Fruit fly (Drosophila melanogaster) whole organism, embryonic: ENCODE data around the gene CG9300.

Experiments
- Awh ChIP-seq: fragments of 200-800 bp; sonication (Bioruptor generic); IDR thresholded peaks from 2 replicates; pipeline ENCODE4, ENCODE4 v1.3.6; 2022; ENCODE audit warnings: missing biosample characterization, missing genetic modification characterization
- B-H2 ChIP-seq: fragments of 200-800 bp; sonication (Bioruptor generic); optimal IDR thresholded peaks from 2 replicates; lab custom pipeline; 2018; ENCODE audit warnings: missing biosample characterization, mild to moderate bottlenecking, missing genetic modification characterization
- BEAF-32 ChIP-seq: fragments of 200-800 bp; sonication (Bioruptor generic); optimal IDR thresholded peaks from 3 replicates; lab custom pipeline; 2017; ENCODE audit warnings: missing biosample characterization, missing genetic modification characterization, mild to moderate bottlenecking, moderate library complexity, missing genetic modification reagents
- Blimp-1 ChIP-seq: fragments of 200-800 bp; sonication (Bioruptor generic); optimal IDR thresholded peaks from 3 replicates; lab custom pipeline; 2018; ENCODE audit warnings: missing biosample characterization, missing genetic modification characterization, mild to moderate bottlenecking, moderate library complexity, missing genetic modification reagents
- BtbVII ChIP-seq: fragments of 200-800 bp; sonication (Bioruptor generic); optimal IDR thresholded peaks from 3 replicates; lab custom pipeline; 2017; ENCODE audit warnings: missing biosample characterization, mild to moderate bottlenecking, missing genetic modification characterization
- Bteb2 ChIP-seq: fragments of 200-800 bp; sonication (Bioruptor generic); optimal IDR thresholded peaks from 2 replicates; lab custom pipeline; 2016; ENCODE audit warnings: missing biosample characterization, missing genetic modification characterization
- CG10267 ChIP-seq: fragments of 200-800 bp; sonication (Bioruptor generic); optimal IDR thresholded peaks from 2 replicates; lab custom pipeline; 2018; ENCODE audit warnings: missing biosample characterization, mild to moderate bottlenecking, missing genetic modification characterization, moderate library complexity
- CG10321 ChIP-seq: fragments of 200-800 bp; sonication (Bioruptor generic); IDR thresholded peaks from 2 replicates; pipeline ENCODE4 v1.3.6; 2022; ENCODE audit warnings: missing biosample characterization, missing genetic modification characterization
- CG11723 ChIP-seq: fragments of 200-800 bp; sonication (Bioruptor generic); optimal IDR thresholded peaks from 2 replicates; lab custom pipeline; 2017; ENCODE audit warnings: missing biosample characterization, mild to moderate bottlenecking, missing genetic modification characterization
- CG12769 ChIP-seq: fragments of 200-800 bp; sonication (Bioruptor generic); optimal IDR thresholded peaks from 2 replicates; lab custom pipeline; 2019; ENCODE audit warnings: missing biosample characterization, mild to moderate bottlenecking, missing genetic modification characterization, moderate library complexity
- CG12942 ChIP-seq: fragments of 200-800 bp; sonication (Bioruptor generic); optimal IDR thresholded peaks from 3 replicates; lab custom pipeline; 2016; ENCODE audit warnings: missing biosample characterization, missing genetic modification characterization
- CG13624 ChIP-seq: fragments of 200-800 bp; sonication (Bioruptor generic); optimal IDR thresholded peaks from 2 replicates; lab custom pipeline; 2016; ENCODE audit warnings: missing biosample characterization, missing genetic modification characterization
- CG14667 ChIP-seq: fragments of 200-800 bp; sonication (Bioruptor generic); IDR thresholded peaks from 2 replicates; pipeline ENCODE4 v1.3.6; 2022; ENCODE audit warnings: missing biosample characterization, missing genetic modification characterization
- CG1647 ChIP-seq: fragments of 200-800 bp; sonication (Bioruptor generic); optimal IDR thresholded peaks from 3 replicates; lab custom pipeline; 2016; ENCODE audit warnings: missing biosample characterization, missing genetic modification characterization
- CG17328 ChIP-seq: fragments of 200-800 bp; sonication (Bioruptor generic); IDR thresholded peaks from 2 replicates; pipeline ENCODE4 v1.3.6; 2022; ENCODE audit warnings: missing biosample characterization, missing genetic modification characterization
- CG2199 ChIP-seq: fragments of 200-800 bp; sonication (Bioruptor generic); IDR thresholded peaks from 3 replicates; pipeline ENCODE4 v1.3.6; 2022; ENCODE audit warnings: missing biosample characterization, missing genetic modification characterization
- CG3281 ChIP-seq: fragments of 200-800 bp; sonication (Bioruptor generic); optimal IDR thresholded peaks from 3 replicates; lab custom pipeline; 2017; ENCODE audit warnings: missing biosample characterization, mild to moderate bottlenecking, missing genetic modification characterization
- CG6175 ChIP-seq: fragments of 200-800 bp; sonication (Bioruptor generic); IDR thresholded peaks from 3 replicates; pipeline ENCODE4 v1.3.6; 2022; ENCODE audit warnings: missing biosample characterization, missing genetic modification characterization
- CG7745 ChIP-seq: fragments of 200-800 bp; sonication (Bioruptor generic); optimal IDR thresholded peaks from 2 replicates; lab custom pipeline; 2018; ENCODE audit warnings: missing biosample characterization, mild to moderate bottlenecking, missing genetic modification characterization, moderate library complexity
- CG8089 ChIP-seq: fragments of 200-800 bp; sonication (Bioruptor generic); optimal IDR thresholded peaks from 3 replicates; lab custom pipeline; 2016; ENCODE audit warnings: missing biosample characterization, missing genetic modification characterization
- CG8765 ChIP-seq: fragments of 200-800 bp; sonication (Bioruptor generic); IDR thresholded peaks from 2 replicates; pipeline ENCODE4 v1.3.6; 2022; ENCODE audit warnings: missing biosample characterization, missing genetic modification characterization
- Doc2 ChIP-seq: fragments of 200-800 bp; sonication (Bioruptor generic); IDR thresholded peaks from 2 replicates; pipeline ENCODE4 v1.3.6; 2022; ENCODE audit warnings: missing biosample characterization, missing genetic modification characterization
- Doc3 ChIP-seq: fragments of 200-800 bp; sonication (Bioruptor generic); IDR thresholded peaks from 3 replicates; pipeline ENCODE4 v1.3.6; 2022; ENCODE audit warnings: missing biosample characterization, missing genetic modification characterization; ENCODE audit not compliant: partially characterized antibody
- Eip74EF ChIP-seq, 2 experiments: fragments of 200-800 bp in 1 of 2; fragments of >200 bp in 1 of 2; sonication (Bioruptor generic) in 1 of 2; optimal IDR thresholded peaks; 2 replicates each; lab custom pipeline; 2017 to 2019; ENCODE audit warnings: missing biosample characterization in 2 of 2, missing genetic modification characterization in 2 of 2, mild to moderate bottlenecking in 1 of 2, moderate library complexity in 1 of 2
- Ets65A ChIP-seq: fragments of 200-800 bp; sonication (Bioruptor generic); peaks from one replicate; lab custom pipeline; 2016; ENCODE audit warnings: missing biosample characterization, missing genetic modification characterization
- Hr78 ChIP-seq, 2 experiments: fragments of 200-800 bp in 1 of 2; fragments of >200 bp in 1 of 2; sonication (Bioruptor generic) in 1 of 2; optimal IDR thresholded peaks; 2 replicates each; lab custom pipeline; 2017 to 2019; ENCODE audit warnings: missing biosample characterization in 2 of 2, missing genetic modification characterization in 2 of 2, mild to moderate bottlenecking in 1 of 2, moderate library complexity in 1 of 2
- Kr ChIP-seq: fragments of 200-800 bp; sonication (Bioruptor generic); optimal IDR thresholded peaks from 2 replicates; lab custom pipeline; 2017; ENCODE audit warnings: missing biosample characterization, mild to moderate bottlenecking, missing genetic modification characterization
- Mes4 ChIP-seq: fragments of 200-800 bp; sonication (Bioruptor generic); optimal IDR thresholded peaks from 2 replicates; lab custom pipeline; 2016; ENCODE audit warnings: missing biosample characterization, missing genetic modification characterization
- Nf-YA ChIP-seq: fragments of 200-800 bp; sonication (Bioruptor generic); IDR thresholded peaks from 2 replicates; pipeline ENCODE4 v1.3.6; 2022; ENCODE audit warnings: missing biosample characterization, missing genetic modification characterization
- Ravus ChIP-seq: fragments of 200-800 bp; sonication (Bioruptor generic); IDR thresholded peaks from 2 replicates; pipeline ENCODE4 v1.3.6; 2022; ENCODE audit warnings: missing biosample characterization, missing genetic modification characterization
- Taf1 ChIP-seq: fragments of 200-800 bp; sonication (Bioruptor generic); IDR thresholded peaks from 2 replicates; pipeline ENCODE4 v1.3.6; 2022; ENCODE audit warnings: missing biosample characterization, missing genetic modification characterization
- bigmax ChIP-seq: fragments of 200-800 bp; sonication (Bioruptor generic); optimal IDR thresholded peaks from 2 replicates; lab custom pipeline; 2018; ENCODE audit warnings: missing biosample characterization, mild to moderate bottlenecking, missing genetic modification characterization
- bowl ChIP-seq: fragments of 200-800 bp; sonication (Bioruptor generic); IDR thresholded peaks from 2 replicates; pipeline ENCODE4 v1.3.6; 2022; ENCODE audit warnings: missing biosample characterization, missing genetic modification characterization
- corto ChIP-seq: fragments of 200-800 bp; sonication (Bioruptor generic); optimal IDR thresholded peaks from 2 replicates; lab custom pipeline; 2016; ENCODE audit warnings: missing biosample characterization, mild to moderate bottlenecking, missing genetic modification characterization, moderate library complexity
- fru ChIP-seq: fragments of >200 bp; optimal IDR thresholded peaks from 2 replicates; lab custom pipeline; 2017
- gce ChIP-seq: fragments of 200-800 bp; sonication (Bioruptor generic); IDR thresholded peaks from 3 replicates; pipeline ENCODE4 v1.3.6; 2022; ENCODE audit warnings: missing biosample characterization, missing genetic modification characterization
- gem ChIP-seq: fragments of 200-800 bp; sonication (Bioruptor generic); optimal IDR thresholded peaks from 2 replicates; lab custom pipeline; 2019; ENCODE audit warnings: missing biosample characterization, mild to moderate bottlenecking, missing genetic modification characterization, moderate library complexity
- grn ChIP-seq: fragments of 200-800 bp; sonication (Bioruptor generic); optimal IDR thresholded peaks from 3 replicates; lab custom pipeline; 2017; ENCODE audit warnings: missing biosample characterization, missing genetic modification characterization
- h ChIP-seq: fragments of >200 bp; optimal IDR thresholded peaks from 2 replicates; lab custom pipeline; 2017
- hbn ChIP-seq: fragments of 200-800 bp; sonication (Bioruptor generic); IDR thresholded peaks from 2 replicates; pipeline ENCODE4 v1.3.6; 2022; ENCODE audit warnings: missing biosample characterization, missing genetic modification characterization; ENCODE audit not compliant: partially characterized antibody
- ind ChIP-seq: fragments of 200-800 bp; sonication (Bioruptor generic); optimal IDR thresholded peaks from 3 replicates; lab custom pipeline; 2016; ENCODE audit warnings: missing biosample characterization, missing genetic modification characterization
- lbe ChIP-seq: fragments of 200-800 bp; sonication (Bioruptor generic); optimal IDR thresholded peaks from 2 replicates; lab custom pipeline; 2016; ENCODE audit warnings: missing biosample characterization, mild to moderate bottlenecking, missing genetic modification characterization
- nau ChIP-seq: fragments of 200-800 bp; sonication (Bioruptor generic); optimal IDR thresholded peaks from 3 replicates; lab custom pipeline; 2017; ENCODE audit warnings: missing biosample characterization, mild to moderate bottlenecking, missing genetic modification characterization, missing genetic modification reagents
- oc ChIP-seq: fragments of 200-800 bp; sonication (Bioruptor generic); optimal IDR thresholded peaks from 2 replicates; lab custom pipeline; 2018; ENCODE audit warnings: missing biosample characterization, mild to moderate bottlenecking, missing genetic modification characterization, moderate library complexity
- phol ChIP-seq: fragments of 200-800 bp; sonication (Bioruptor generic); optimal IDR thresholded peaks from 3 replicates; lab custom pipeline; 2018; ENCODE audit warnings: missing biosample characterization, mild to moderate bottlenecking, missing genetic modification characterization, moderate library complexity
- pzg ChIP-seq: fragments of 200-800 bp; sonication (Bioruptor generic); optimal IDR thresholded peaks from 3 replicates; lab custom pipeline; 2018; ENCODE audit warnings: missing biosample characterization, mild to moderate bottlenecking, missing genetic modification characterization, moderate library complexity
- sim ChIP-seq: fragments of 200-800 bp; sonication (Bioruptor generic); IDR thresholded peaks from 2 replicates; pipeline ENCODE4 v1.3.6; 2022; ENCODE audit warnings: missing biosample characterization, missing genetic modification characterization
- sqz ChIP-seq: fragments of 200-800 bp; sonication (Bioruptor generic); optimal IDR thresholded peaks from 3 replicates; lab custom pipeline; 2018; ENCODE audit warnings: missing biosample characterization, mild to moderate bottlenecking, missing genetic modification characterization
- tgo ChIP-seq: fragments of 200-800 bp; sonication (Bioruptor generic); IDR thresholded peaks from 3 replicates; pipeline ENCODE4 v1.3.6; 2022; ENCODE audit warnings: missing biosample characterization, missing genetic modification characterization
- vvl ChIP-seq: fragments of 200-800 bp; sonication (Bioruptor generic); IDR thresholded peaks from 2 replicates; pipeline ENCODE4 v1.3.6; 2022; ENCODE audit warnings: missing biosample characterization, missing genetic modification characterization
- wdn ChIP-seq: fragments of 200-800 bp; sonication (Bioruptor generic); IDR thresholded peaks from 2 replicates; pipeline ENCODE4 v1.3.6; 2022; ENCODE audit warnings: missing biosample characterization, missing genetic modification characterization

The CG9300 gene

DNA sequence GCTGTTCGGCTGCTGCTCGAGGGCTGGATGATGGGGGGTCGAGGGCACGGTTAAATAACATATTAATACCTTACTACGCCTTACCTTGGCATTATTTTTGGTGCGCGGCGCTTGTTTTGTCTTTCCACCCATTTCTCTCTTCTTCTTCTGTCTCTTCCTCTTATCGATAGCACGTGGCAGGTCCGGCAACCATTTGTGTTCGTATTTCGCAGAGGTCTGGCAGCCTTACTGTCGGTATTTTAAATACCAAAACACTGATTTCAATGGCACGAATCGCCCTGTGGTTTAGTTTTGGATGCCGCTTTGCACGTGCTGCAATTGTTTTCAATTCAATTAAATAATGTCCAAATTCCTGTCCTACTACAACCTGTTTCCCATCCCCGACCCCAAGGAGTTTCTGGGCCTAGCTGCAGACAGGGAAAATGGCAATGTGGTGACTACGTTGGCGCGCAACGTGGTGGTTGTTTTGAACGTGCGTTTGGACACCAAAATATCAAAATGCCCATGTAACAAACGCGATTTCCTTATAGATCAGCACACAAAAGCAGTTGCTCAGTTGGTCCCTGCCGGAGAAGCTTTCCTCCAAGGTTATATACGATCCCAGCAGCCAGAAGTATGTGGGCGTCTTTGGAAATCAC is at the start of gene CG9300, which contains the start of gene Ltn1 (continued):
- TF ChIP-seq fru (lab: Kevin White, UChicago) (no peak), CG12942 (GFP tag; lab: Kevin White, UChicago) (no peak), h (lab: Kevin White, UChicago) (no peak), Blimp-1 (GFP tag; lab: Kevin White, UChicago) (no peak), Awh (GFP tag; lab: Robert Waterston, UW) (0 out of 2 replicates have a peak, but pooled peaks have one; percentile 8), CG2199 (GFP tag; lab: Robert Waterston, UW) (no peak; the same call in 2 of the 3 replicates), tgo (GFP tag; lab: Robert Waterston, UW) (no peak), gem (tag; lab: Kevin White, UChicago) (no peak), Mes4 (peak; percentile 50), Eip74EF (GFP tag; optimal IDR thresholded peaks at IDR 0.05; lab: Kevin White, UChicago) (no peak), Doc3 (GFP tag; lab: Robert Waterston, UW) (0 out of 3 replicates have a peak, but pooled peaks have one; percentile 34), CG17328 (peak; percentile 41; the same call in 1 of the 2 replicates), CG8765 (GFP tag; lab: Robert Waterston, UW) (no peak), Ravus (no peak), BEAF-32 (peak; percentile 69), CG10321 (no peak), nau (no peak), lbe (GFP tag; lab: Kevin White, UChicago) (no peak), bowl (GFP tag; lab: Robert Waterston, UW) (no peak), sqz (GFP tag; lab: Kevin White, UChicago) (no peak), CG13624 (GFP tag; lab: Kevin White, UChicago) (peak; percentile 77), Taf1 (GFP tag; lab: Robert Waterston, UW) (no peak), Bteb2 (GFP tag; lab: Kevin White, UChicago) (no peak), Ets65A (GFP tag; lab: Kevin White, UChicago) (peak; percentile 90), pzg (GFP tag; lab: Kevin White, UChicago) (peak; percentile 95), CG3281 (no peak), wdn (GFP tag; lab: Robert Waterston, UW) (peak; percentile 52; the same call in 1 of the 2 replicates), hbn (GFP tag; lab: Robert Waterston, UW) (no peak), CG12769 (no peak), CG8089 (GFP tag; lab: Kevin White, UChicago) (no peak), vvl (GFP tag; lab: Robert Waterston, UW) (no peak), B-H2 (GFP tag; lab: Kevin White, UChicago) (no peak), grn (GFP tag; lab: Kevin White, UChicago) (no peak), corto (GFP tag; lab: Kevin White, UChicago) (no peak), sim (no peak), BtbVII (no peak), CG1647 (GFP tag; lab: Kevin White, UChicago) (no peak), CG11723 (GFP tag; lab: Kevin White, UChicago) (no peak), CG6175 (GFP tag; lab: Robert Waterston, UW) (no peak), CG7745 (no peak), oc (tag; lab: Kevin White, UChicago) (no peak), phol (peak; percentile 53), CG14667 (no peak), gce (GFP tag; lab: Robert Waterston, UW) (no peak), Nf-YA (GFP tag; lab: Robert Waterston, UW) (no peak), Hr78 (GFP tag; optimal IDR thresholded peaks at IDR 0.05; lab: Kevin White, UChicago) (no peak), Doc2 (no peak), bigmax (GFP tag; lab: Kevin White, UChicago) (no peak), ind (GFP tag; lab: Kevin White, UChicago) (no peak), Kr (GFP tag; lab: Kevin White, UChicago) (no peak), CG10267 (tag; lab: Kevin White, UChicago) (no peak)
